Worm (Caenorhabditis elegans) whole organism, L4 larva: Measurements from ENCODE around the gene R06F6.12.

ENCODE experiments used
- F26F4.8 ChIP-seq: fragments of 200-800 bp; sonication (Bioruptor generic); conservative IDR thresholded peaks from 2 replicates; pipeline ENCODE4 v1.3.6; 2022; ENCODE audit warnings: missing genetic modification characterization, missing compliant biosample characterization
- F37D6.2 ChIP-seq: sonication (generic microtip); optimal IDR thresholded peaks from 2 replicates; lab custom pipeline; 2016; ENCODE audit warnings: mild to moderate bottlenecking, missing genetic modification characterization, missing compliant biosample characterization
- F44E2.7 ChIP-seq: fragments of 200-800 bp; sonication (Bioruptor generic); IDR thresholded peaks from 2 replicates; pipeline ENCODE4 v2.1.2; 2022; ENCODE audit warnings: missing genetic modification characterization, missing compliant biosample characterization
- F49E8.2 ChIP-seq: sonication (generic microtip); optimal IDR thresholded peaks from 2 replicates; lab custom pipeline; 2016; ENCODE audit warnings: missing compliant biosample characterization, mild to moderate bottlenecking, missing genetic modification characterization, borderline replicate concordance
- T20F7.1 ChIP-seq: fragments of 200-800 bp; sonication (Bioruptor generic); optimal IDR thresholded peaks from 2 replicates; lab custom pipeline; 2018; ENCODE audit warnings: mild to moderate bottlenecking, missing genetic modification characterization, missing compliant biosample characterization
- Y5F2A.4 ChIP-seq: fragments of 200-800 bp; sonication (Bioruptor generic); optimal IDR thresholded peaks from 2 replicates; lab custom pipeline; 2018; ENCODE audit warnings: mild to moderate bottlenecking, missing genetic modification characterization, missing compliant biosample characterization
- Y75B8A.6 ChIP-seq: fragments of 200-800 bp; sonication (Bioruptor generic); IDR thresholded peaks from 2 replicates; pipeline ENCODE4 v1.3.6; 2022; ENCODE audit warnings: missing genetic modification reagents, missing genetic modification characterization, missing compliant biosample characterization
- ZK337.2 ChIP-seq: fragments of 200-800 bp; sonication (Bioruptor generic); IDR thresholded peaks from 2 replicates; pipeline ENCODE4 v1.3.6; 2022; ENCODE audit warnings: missing genetic modification reagents, missing genetic modification characterization, missing compliant biosample characterization
- ZK546.5 ChIP-seq, 2 experiments: sonication (generic microtip); optimal IDR thresholded peaks; 2 replicates each; lab custom pipeline; 2017; ENCODE audit warnings: missing biosample characterization in 2 of 2, missing genetic modification characterization in 2 of 2
- aha-1 ChIP-seq: fragments of 150-350 bp; peaks from one replicate; lab custom pipeline; 2014; ENCODE audit warnings: missing biosample characterization, missing genetic modification characterization
- aly-2 ChIP-seq: sonication (generic microtip); optimal IDR thresholded peaks from 2 replicates; lab custom pipeline; 2018; ENCODE audit warnings: missing biosample characterization, missing genetic modification characterization
- attf-4 ChIP-seq: sonication (generic microtip); optimal IDR thresholded peaks from 3 replicates; lab custom pipeline; 2017; ENCODE audit warnings: missing biosample characterization, missing genetic modification characterization
- ceh-62 ChIP-seq: sonication (generic microtip); optimal IDR thresholded peaks from 2 replicates; lab custom pipeline; 2017; ENCODE audit warnings: missing biosample characterization, missing genetic modification characterization
- ceh-82 ChIP-seq: sonication (generic microtip); optimal IDR thresholded peaks from 2 replicates; lab custom pipeline; 2017; ENCODE audit warnings: missing biosample characterization, missing genetic modification characterization
- ces-1 ChIP-seq: fragments of 150-350 bp; sonication (generic microtip); optimal IDR thresholded peaks from 4 replicates; lab custom pipeline; 2014; ENCODE audit warnings: missing biosample characterization, missing genetic modification reagents, missing genetic modification characterization
- cey-2 ChIP-seq: sonication (generic microtip); optimal IDR thresholded peaks from 3 replicates; lab custom pipeline; 2017; ENCODE audit warnings: missing genetic modification characterization, mild to moderate bottlenecking, missing compliant biosample characterization, antibody characterized with exemption, borderline replicate concordance; ENCODE audit not compliant: insufficient read depth
- daf-19 ChIP-seq: fragments of 200-800 bp; sonication (Bioruptor generic); conservative IDR thresholded peaks from 2 replicates; pipeline ENCODE4 v1.3.6; 2022; ENCODE audit warnings: missing genetic modification characterization, missing compliant biosample characterization
- dmd-8 ChIP-seq: fragments of 200-800 bp; sonication (Bioruptor generic); IDR thresholded peaks from 2 replicates; pipeline ENCODE4 v1.3.6; 2022; ENCODE audit warnings: missing genetic modification characterization, missing compliant biosample characterization
- dmd-9 ChIP-seq: fragments of 200-800 bp; sonication (Bioruptor generic); IDR thresholded peaks from 2 replicates; pipeline ENCODE4 v1.3.6; 2022; ENCODE audit warnings: missing genetic modification reagents, missing genetic modification characterization, missing compliant biosample characterization
- dve-1 ChIP-seq: sonication (generic microtip); optimal IDR thresholded peaks from 2 replicates; lab custom pipeline; 2017; ENCODE audit warnings: antibody characterized with exemption, mild to moderate bottlenecking, missing genetic modification characterization, missing compliant biosample characterization; ENCODE audit not compliant: insufficient read depth
- egl-43 ChIP-seq: fragments of 200-800 bp; sonication (Bioruptor generic); IDR thresholded peaks from 2 replicates; pipeline ENCODE4 v1.3.6; 2022; ENCODE audit warnings: missing genetic modification reagents, missing genetic modification characterization, missing compliant biosample characterization
- hmg-1.1 ChIP-seq: fragments of 200-800 bp; sonication (Bioruptor generic); IDR thresholded peaks from 2 replicates; pipeline ENCODE4 v1.3.6; 2022; ENCODE audit warnings: missing genetic modification reagents, missing genetic modification characterization, missing compliant biosample characterization
- jun-1 ChIP-seq: fragments of 150-350 bp; optimal IDR thresholded peaks from 2 replicates; lab custom pipeline; 2014; ENCODE audit warnings: missing biosample characterization, missing genetic modification reagents, missing genetic modification characterization
- lim-7 ChIP-seq: fragments of 200-800 bp; sonication (Bioruptor generic); IDR thresholded peaks from 2 replicates; pipeline ENCODE4 v1.3.6; 2022; ENCODE audit warnings: missing genetic modification characterization, missing compliant biosample characterization
- lin-29 ChIP-seq: fragments of 200-800 bp; sonication (Bioruptor generic); IDR thresholded peaks from 2 replicates; pipeline ENCODE4 v1.3.6; 2022; ENCODE audit warnings: missing genetic modification reagents, missing genetic modification characterization, missing compliant biosample characterization
- lin-39 ChIP-seq: fragments of 150-350 bp; optimal IDR thresholded peaks from 2 replicates; lab custom pipeline; 2014; ENCODE audit warnings: missing biosample characterization, missing genetic modification reagents, missing genetic modification characterization
- lir-3 ChIP-seq: sonication (generic microtip); optimal IDR thresholded peaks from 2 replicates; lab custom pipeline; 2016; ENCODE audit warnings: mild to moderate bottlenecking, missing genetic modification characterization, missing compliant biosample characterization
- lsy-2 ChIP-seq, 2 experiments: fragments of 150-350 bp in 1 of 2; sonication (generic microtip) in 1 of 2; optimal IDR thresholded peaks; 2 replicates each; lab custom pipeline; 2014 to 2017; ENCODE audit warnings: missing biosample characterization in 2 of 2, missing genetic modification characterization in 2 of 2
- mdt-29 ChIP-seq: fragments of 200-800 bp; sonication (Bioruptor generic); IDR thresholded peaks from 2 replicates; pipeline ENCODE4 v1.3.6; 2022; ENCODE audit warnings: missing genetic modification reagents, missing genetic modification characterization, missing compliant biosample characterization
- mes-2 ChIP-seq: sonication (generic microtip); optimal IDR thresholded peaks from 2 replicates; lab custom pipeline; 2016; ENCODE audit warnings: missing genotype, mild to moderate bottlenecking, missing genetic modification characterization, missing compliant biosample characterization; ENCODE audit not compliant: poor library complexity, severe bottlenecking
- mxl-3 ChIP-seq: fragments of 200-800 bp; sonication (Bioruptor generic); optimal IDR thresholded peaks from 2 replicates; lab custom pipeline; 2018; ENCODE audit warnings: mild to moderate bottlenecking, missing genetic modification characterization, missing compliant biosample characterization
- nhr-11 ChIP-seq: fragments of 150-350 bp; optimal IDR thresholded peaks from 2 replicates; lab custom pipeline; 2014; ENCODE audit warnings: missing biosample characterization, missing genetic modification characterization
- nhr-237 ChIP-seq: sonication (generic microtip); optimal IDR thresholded peaks from 2 replicates; lab custom pipeline; 2017; ENCODE audit warnings: missing biosample characterization, missing genetic modification characterization
- nhr-41 ChIP-seq: fragments of 200-800 bp; sonication (Bioruptor generic); IDR thresholded peaks from 2 replicates; pipeline ENCODE4 v1.3.6; 2022; ENCODE audit warnings: missing genetic modification reagents, missing genetic modification characterization, missing compliant biosample characterization
- nhr-42 ChIP-seq: fragments of 200-800 bp; sonication (Bioruptor generic); IDR thresholded peaks from 2 replicates; pipeline ENCODE4 v1.3.6; 2022; ENCODE audit warnings: missing genetic modification characterization, missing compliant biosample characterization
- nhr-48 ChIP-seq: sonication (generic microtip); optimal IDR thresholded peaks from 2 replicates; lab custom pipeline; 2016; ENCODE audit warnings: mild to moderate bottlenecking, missing genetic modification characterization, missing compliant biosample characterization
- nhr-6 ChIP-seq: fragments of 150-350 bp; optimal IDR thresholded peaks from 2 replicates; lab custom pipeline; 2014; ENCODE audit warnings: missing biosample characterization, missing genetic modification characterization
- nhr-76 ChIP-seq: fragments of 150-350 bp; optimal IDR thresholded peaks from 2 replicates; lab custom pipeline; 2014; ENCODE audit warnings: missing biosample characterization, missing genetic modification characterization
- pqm-1 ChIP-seq: sonication (generic microtip); optimal IDR thresholded peaks from 2 replicates; lab custom pipeline; 2017; ENCODE audit warnings: missing biosample characterization, missing genetic modification characterization
- sdz-12 ChIP-seq: fragments of 200-800 bp; sonication (Bioruptor generic); optimal IDR thresholded peaks from 2 replicates; lab custom pipeline; 2018; ENCODE audit warnings: mild to moderate bottlenecking, missing genetic modification characterization, missing compliant biosample characterization
- set-16 ChIP-seq: fragments of 200-800 bp; sonication (Bioruptor generic); IDR thresholded peaks from 2 replicates; pipeline ENCODE4 v1.3.6; 2022; ENCODE audit warnings: missing genetic modification reagents, missing genetic modification characterization, missing compliant biosample characterization
- skn-1 ChIP-seq: fragments of 150-350 bp; optimal IDR thresholded peaks from 2 replicates; lab custom pipeline; 2014; ENCODE audit warnings: missing biosample characterization, missing genetic modification characterization
- spr-1 ChIP-seq: sonication (generic microtip); optimal IDR thresholded peaks from 2 replicates; lab custom pipeline; 2016; ENCODE audit warnings: mild to moderate bottlenecking, missing genetic modification characterization, missing compliant biosample characterization
- spr-3 ChIP-seq: fragments of 200-800 bp; sonication (Bioruptor generic); optimal IDR thresholded peaks from 2 replicates; lab custom pipeline; 2018; ENCODE audit warnings: mild to moderate bottlenecking, missing genetic modification characterization, missing compliant biosample characterization
- tag-97 ChIP-seq: fragments of 200-800 bp; sonication (Bioruptor generic); IDR thresholded peaks from 2 replicates; pipeline ENCODE4 v1.3.6; 2022; ENCODE audit warnings: missing genetic modification characterization, missing compliant biosample characterization
- tra-1 ChIP-seq: fragments of 200-800 bp; sonication (Bioruptor generic); IDR thresholded peaks from 2 replicates; pipeline ENCODE4 v1.3.6; 2022; ENCODE audit warnings: missing genetic modification reagents, missing genetic modification characterization, missing compliant biosample characterization
- unc-62 ChIP-seq, 3 experiments: fragments of 150-350 bp in 1 of 3; sonication (generic microtip); optimal IDR thresholded peaks in 2 of 3; peaks in 1 of 3; 1 replicate in 1 of 3; 2 replicates in 2 of 3; lab custom pipeline; 2014 to 2017; ENCODE audit warnings: missing biosample characterization in 3 of 3, missing genetic modification characterization in 3 of 3, missing genetic modification reagents in 3 of 3, missing genotype in 1 of 3
- zag-1 ChIP-seq: fragments of 150-350 bp; optimal IDR thresholded peaks from 2 replicates; lab custom pipeline; 2014; ENCODE audit warnings: missing biosample characterization, missing genetic modification characterization
- zip-11 ChIP-seq: fragments of 200-800 bp; sonication (Bioruptor generic); IDR thresholded peaks from 2 replicates; pipeline ENCODE4 v1.3.6; 2022; ENCODE audit warnings: missing genetic modification characterization, missing compliant biosample characterization
- ztf-11 ChIP-seq: fragments of 150-350 bp; optimal IDR thresholded peaks from 2 replicates; lab custom pipeline; 2014; ENCODE audit warnings: missing biosample characterization, missing genetic modification characterization

R06F6.12 gene

DNA sequence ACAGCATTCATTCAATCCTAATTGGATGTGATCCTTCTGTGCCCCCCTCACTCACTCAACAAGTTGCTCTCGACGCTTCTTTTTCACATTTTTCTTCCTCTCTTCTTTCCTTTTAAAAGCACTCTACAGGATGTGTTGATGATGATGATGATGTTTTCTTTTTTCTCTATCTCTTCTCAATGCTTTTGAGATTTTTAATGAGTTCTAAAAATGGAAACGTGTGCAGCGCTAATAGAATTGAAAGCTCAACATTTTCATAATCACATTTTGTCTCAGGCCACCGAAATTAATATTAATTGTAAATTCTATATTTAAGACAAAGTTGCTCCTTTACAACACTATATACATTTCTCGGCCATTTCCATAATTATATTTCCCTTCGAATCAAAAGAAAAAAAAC lies 23.7 kb downstream of the R06F6.12 start:
- no peak for TF ChIP-seq ztf-11 (tag; lab: Kevin White, UChicago)
- TF ChIP-seq T20F7.1 (GFP tag; lab: Kevin White, UChicago), result no peak
- TF ChIP-seq daf-19, result no peak
- no peak for TF ChIP-seq tra-1
- no peak for TF ChIP-seq lin-39 (tag; lab: Kevin White, UChicago)
- no peak for TF ChIP-seq lim-7 (GFP tag; lab: Robert Waterston, UW)
- no peak for TF ChIP-seq lin-29 (GFP tag; lab: Robert Waterston, UW)
- no peak for TF ChIP-seq jun-1
- TF ChIP-seq unc-62 (GFP tag; optimal IDR thresholded peaks at IDR 0.05 in 1 of 2; lab: Kevin White, UChicago), result peak in 1 of 2 experiments; percentile 11
- no peak for TF ChIP-seq unc-62 (tag; optimal IDR thresholded peaks at IDR 0.05; lab: Kevin White, UChicago)
- no peak for TF ChIP-seq ZK337.2
- peak in 1 of 2 experiments; percentile 1 for TF ChIP-seq lsy-2 (tag; optimal IDR thresholded peaks at IDR 0.05; lab: Kevin White, UChicago)
- no peak for TF ChIP-seq nhr-11 (tag; lab: Kevin White, UChicago)
- TF ChIP-seq Y75B8A.6, result no peak
- no peak for TF ChIP-seq mxl-3 (GFP tag; lab: Kevin White, UChicago)
- TF ChIP-seq aly-2 (tag; lab: Kevin White, UChicago), result no peak
- TF ChIP-seq cey-2 (tag; lab: Kevin White, UChicago), result no peak
- no peak for TF ChIP-seq sdz-12
- TF ChIP-seq set-16 (GFP tag; lab: Robert Waterston, UW), result no peak
- no peak for TF ChIP-seq nhr-6 (tag; lab: Kevin White, UChicago)
- no peak for TF ChIP-seq attf-4 (tag; lab: Kevin White, UChicago)
- peak; percentile 81 for TF ChIP-seq aha-1 (tag; lab: Kevin White, UChicago)
- TF ChIP-seq, all 104 proteins: peak for 3

DNA sequence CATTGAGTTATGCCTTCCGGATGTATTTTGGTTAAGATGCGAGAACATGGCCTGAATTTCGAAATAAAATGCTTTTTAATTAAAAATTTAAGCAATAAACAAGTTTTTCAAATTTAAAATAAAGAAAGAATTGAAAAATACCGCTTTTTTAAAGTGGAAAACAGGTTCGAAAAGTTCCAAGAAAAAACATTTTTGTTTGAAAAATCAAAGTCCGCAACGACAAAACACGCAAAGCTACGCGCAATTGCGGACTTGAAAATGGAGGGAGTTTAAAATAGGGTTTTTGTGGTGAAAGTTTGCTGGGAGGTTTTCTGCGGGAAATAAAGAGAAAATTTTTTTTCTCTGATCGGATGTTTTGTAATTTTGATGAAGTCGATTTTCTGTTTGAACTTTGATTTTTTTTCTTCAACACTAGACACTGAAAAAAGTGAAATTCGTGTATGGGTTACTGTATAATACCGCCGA lies 25.4 kb downstream of the R06F6.12 start, which contains the start of gene npp-19:
npp-19 (minus strand) TSS at position 51 of the 465 bp plus-strand sequence.
- TF ChIP-seq dve-1 (tag; lab: Kevin White, UChicago), result peak; percentile 68
- TF ChIP-seq ZK546.5 (tag; optimal IDR thresholded peaks at IDR 0.05; lab: Kevin White, UChicago), result no peak
- no peak for TF ChIP-seq Y5F2A.4
- no peak for TF ChIP-seq lim-7 (GFP tag; lab: Robert Waterston, UW)
- TF ChIP-seq mes-2, result peak; percentile 83
- no peak for TF ChIP-seq spr-3 (GFP tag; lab: Kevin White, UChicago)
- TF ChIP-seq sdz-12, result no peak
- no peak for TF ChIP-seq zip-11 (GFP tag; lab: Robert Waterston, UW)
- no peak for TF ChIP-seq tag-97 (GFP tag; lab: Robert Waterston, UW)
- TF ChIP-seq nhr-48 (tag; lab: Kevin White, UChicago), result no peak
- no peak for TF ChIP-seq dmd-8 (GFP tag; lab: Robert Waterston, UW)
- no peak for TF ChIP-seq attf-4 (tag; lab: Kevin White, UChicago)
- TF ChIP-seq hmg-1.1 (GFP tag; lab: Robert Waterston, UW), result peak; percentile 54; the same call in 1 of the 2 replicates
- TF ChIP-seq F49E8.2 (tag; lab: Kevin White, UChicago), result no peak
- TF ChIP-seq lsy-2 (tag; optimal IDR thresholded peaks at IDR 0.05; lab: Kevin White, UChicago), result peak in 1 of 2 experiments; percentile 86
- TF ChIP-seq ces-1 (GFP tag; lab: Kevin White, UChicago), result no peak
- TF ChIP-seq nhr-76 (tag; lab: Kevin White, UChicago), result no peak
- no peak for TF ChIP-seq ceh-82 (tag; lab: Kevin White, UChicago)
- no peak for TF ChIP-seq F26F4.8 (GFP tag; lab: Robert Waterston, UW)
- no peak for TF ChIP-seq skn-1 (tag; lab: Kevin White, UChicago)
- no peak for TF ChIP-seq lir-3 (tag; lab: Kevin White, UChicago)
- TF ChIP-seq nhr-42 (GFP tag; lab: Robert Waterston, UW), result no peak
- no peak for TF ChIP-seq F44E2.7 (GFP tag; lab: Robert Waterston, UW)
- no peak for TF ChIP-seq pqm-1 (tag; lab: Kevin White, UChicago)
- no peak for TF ChIP-seq mdt-29 (GFP tag; lab: Robert Waterston, UW)
- no peak for TF ChIP-seq nhr-41 (GFP tag; lab: Robert Waterston, UW)
- no peak for TF ChIP-seq F37D6.2 (tag; lab: Kevin White, UChicago)
- no peak for TF ChIP-seq zag-1
- no peak for TF ChIP-seq dmd-9
- TF ChIP-seq nhr-237 (tag; lab: Kevin White, UChicago), result no peak
- peak; percentile 93 for TF ChIP-seq aha-1 (tag; lab: Kevin White, UChicago)
- no peak for TF ChIP-seq ztf-11 (tag; lab: Kevin White, UChicago)
- no peak for TF ChIP-seq lin-39 (tag; lab: Kevin White, UChicago)
- no peak for TF ChIP-seq ceh-62
- TF ChIP-seq egl-43, result no peak
- TF ChIP-seq spr-1 (tag; lab: Kevin White, UChicago), result no peak
